Fruit fly (Drosophila melanogaster): ENCODE results near the gene CG2540.

- no peak for TF ChIP-seq pan (optimal IDR thresholded peaks at IDR 0.05)
- no peak for TF ChIP-seq psq (optimal IDR thresholded peaks at IDR 0.05)
- no peak for TF ChIP-seq usp (GFP tag; optimal IDR thresholded peaks at IDR 0.05)
- no peak for TF ChIP-seq CG8478 (optimal IDR thresholded peaks at IDR 0.05)
- TF ChIP-seq EcR (GFP tag; optimal IDR thresholded peaks at IDR 0.05), result no peak
- TF ChIP-seq Dll (optimal IDR thresholded peaks at IDR 0.05), result peak; percentile 30
Measured at dm6 chrX:12595100-12595609, 34.5 kb upstream of the CG2540 start.
